Worm (Caenorhabditis elegans): ENCODE measurements around the gene F49C12.7.

Gene F49C12.7

DNA sequence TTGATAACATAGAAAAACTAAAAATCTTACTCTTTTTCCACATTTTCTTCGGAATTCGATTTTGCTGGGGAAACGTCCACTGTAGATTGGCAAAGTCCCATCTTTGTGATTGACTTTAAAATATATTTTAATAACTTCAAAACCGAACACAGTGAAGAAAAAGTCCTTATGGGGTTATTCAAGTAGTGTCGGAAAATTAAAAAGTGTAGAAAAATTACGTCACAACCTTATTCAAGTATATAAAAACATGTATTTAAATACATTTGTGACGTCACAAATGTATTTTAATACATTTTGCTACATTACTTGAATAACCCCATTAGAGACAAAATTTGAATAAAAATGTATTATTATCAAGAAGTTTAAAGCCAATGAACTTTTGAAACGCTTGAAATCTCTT is at the start of gene F49C12.7:
Gene F49C12.7, minus strand, starts transcription at position 101 of the 400 bp plus-strand sequence.
- peak; percentile 89 for TF ChIP-seq zip-8 (tag; optimal IDR thresholded peaks at IDR 0.05)

ce11 chrIV:9353728-9354127 is 41.0 kb upstream of the F49C12.7 start:
- TF ChIP-seq ceh-43 (GFP tag; optimal IDR thresholded peaks at IDR 0.05): no peak
- TF ChIP-seq nhr-76 (tag; optimal IDR thresholded peaks at IDR 0.05): no peak
- no peak for TF ChIP-seq lin-13 (tag; optimal IDR thresholded peaks at IDR 0.05)
- TF ChIP-seq lsy-2 (tag; optimal IDR thresholded peaks at IDR 0.05): no peak

- no peak for TF ChIP-seq blmp-1 (tag; optimal IDR thresholded peaks at IDR 0.05)
- no peak for TF ChIP-seq ztf-11 (tag; optimal IDR thresholded peaks at IDR 0.05)
- TF ChIP-seq zip-8 (tag; optimal IDR thresholded peaks at IDR 0.05): no peak
- no peak for TF ChIP-seq lin-13 (tag; optimal IDR thresholded peaks at IDR 0.05)
- TF ChIP-seq nhr-237 (tag; optimal IDR thresholded peaks at IDR 0.05): no peak
- no peak for TF ChIP-seq ceh-39 (tag; optimal IDR thresholded peaks at IDR 0.05)
- no peak for TF ChIP-seq elt-3 (tag; optimal IDR thresholded peaks at IDR 0.05)
- no peak for TF ChIP-seq flh-1 (GFP tag; optimal IDR thresholded peaks at IDR 0.05)
- no peak for TF ChIP-seq nhr-2 (tag; optimal IDR thresholded peaks at IDR 0.05)
- no peak for TF ChIP-seq ham-2 (GFP tag; optimal IDR thresholded peaks at IDR 0.05)
- no peak for TF ChIP-seq elt-1 (tag; optimal IDR thresholded peaks at IDR 0.05; ENCODE audit: borderline replicate concordance, insufficient read depth)
- TF ChIP-seq unc-39 (tag; optimal IDR thresholded peaks at IDR 0.05): no peak
- TF ChIP-seq tbx-8 (GFP tag; optimal IDR thresholded peaks at IDR 0.05): no peak
- no peak for TF ChIP-seq ces-1 (GFP tag; optimal IDR thresholded peaks at IDR 0.05)
- no peak for TF ChIP-seq sptf-1 (tag; optimal IDR thresholded peaks at IDR 0.05)
- no peak for TF ChIP-seq lin-32 (GFP tag; optimal IDR thresholded peaks at IDR 0.05)
- no peak for TF ChIP-seq drap-1 (GFP tag; optimal IDR thresholded peaks at IDR 0.05)
- no peak for TF ChIP-seq unc-62 (GFP tag; optimal IDR thresholded peaks at IDR 0.05)
- TF ChIP-seq mls-2 (tag; optimal IDR thresholded peaks at IDR 0.05): no peak
Measured at ce11 chrIV:9343102-9343599, 30.4 kb upstream of the F49C12.7 start, which contains the start of gene pigc-1. Gene pigc-1, minus strand, starts transcription at chrIV:9343152.

- peak; percentile 7 for TF ChIP-seq mep-1 (tag; optimal IDR thresholded peaks at IDR 0.05)
- TF ChIP-seq ces-1 (GFP tag; optimal IDR thresholded peaks at IDR 0.05): peak; percentile 5
- TF ChIP-seq elt-3 (tag; optimal IDR thresholded peaks at IDR 0.05): no peak
Measured at ce11 chrIV:9341591-9341990, 28.9 kb upstream of the F49C12.7 start, which contains the start of gene vps-26. Gene vps-26, minus strand, starts transcription at chrIV:9341790.

DNA sequence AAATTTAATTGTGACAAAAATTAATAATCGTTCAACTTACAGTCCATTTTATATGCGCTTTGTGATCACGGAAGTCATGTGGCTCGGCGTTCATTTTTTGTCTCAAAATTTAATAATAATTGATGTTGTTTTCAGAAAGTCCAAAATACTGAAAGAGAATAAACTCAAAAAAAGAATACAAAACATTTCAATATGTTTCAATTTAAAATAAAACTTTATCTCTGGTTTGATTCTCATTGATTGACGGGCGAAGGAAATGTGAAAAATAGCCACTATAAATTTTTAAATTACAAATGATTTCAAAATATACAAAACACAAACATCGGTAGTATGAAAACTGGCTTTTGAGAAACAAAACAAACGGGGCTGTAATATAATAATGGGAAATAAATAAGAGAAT is 26.5 kb upstream of the F49C12.7 start, which contains the start of gene T20D3.6:
Gene T20D3.6, minus strand, starts transcription at position 101 of the 400 bp plus-strand sequence.
- TF ChIP-seq nhr-12 (tag; optimal IDR thresholded peaks at IDR 0.05): no peak
- TF ChIP-seq unc-39 (tag; optimal IDR thresholded peaks at IDR 0.05): no peak
- no peak for TF ChIP-seq nhr-28 (tag; optimal IDR thresholded peaks at IDR 0.05)

DNA sequence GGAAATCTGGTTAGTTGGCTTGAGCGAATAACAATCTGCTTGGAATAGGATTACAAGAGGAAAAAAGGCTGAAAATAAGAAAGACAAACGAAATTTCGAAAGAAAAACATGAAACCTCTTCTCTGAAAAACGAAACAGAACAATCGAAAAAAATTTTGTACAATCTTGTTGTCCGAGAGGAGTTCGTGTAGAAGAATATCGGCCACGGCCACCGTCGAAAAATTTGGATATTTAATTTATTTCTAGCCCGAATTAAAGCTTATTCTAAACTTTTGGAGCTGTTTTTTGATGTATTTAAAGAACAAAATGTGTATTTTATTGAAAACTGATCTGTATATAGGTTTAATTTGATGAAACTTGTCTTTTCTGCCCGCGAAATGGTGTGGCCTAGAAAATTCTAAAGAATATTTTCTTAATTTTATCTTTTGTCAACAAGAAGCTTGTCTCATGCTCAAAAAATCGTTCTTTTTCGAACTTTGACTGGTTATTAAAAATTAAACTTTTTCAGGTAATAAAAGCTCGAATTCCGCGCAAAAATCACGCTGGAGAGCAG is 23.9 kb upstream of the F49C12.7 start, which contains the start of gene T20D3.5:
Gene T20D3.5, plus strand, starts transcription at position 503 of the 553 bp plus-strand sequence.
- TF ChIP-seq ceh-43 (GFP tag; optimal IDR thresholded peaks at IDR 0.05) (no peak), tbx-8 (GFP tag; optimal IDR thresholded peaks at IDR 0.05) (no peak), nhr-2 (tag; optimal IDR thresholded peaks at IDR 0.05) (no peak), pha-4 (tag; optimal IDR thresholded peaks at IDR 0.05) (no peak), ceh-83 (GFP tag; optimal IDR thresholded peaks at IDR 0.05) (no peak), drap-1 (GFP tag; optimal IDR thresholded peaks at IDR 0.05) (no peak), ces-1 (GFP tag; optimal IDR thresholded peaks at IDR 0.05) (no peak), lin-32 (GFP tag; optimal IDR thresholded peaks at IDR 0.05) (no peak)

- TF ChIP-seq mab-5 (tag; optimal IDR thresholded peaks at IDR 0.05) (no peak), unc-120 (tag; optimal IDR thresholded peaks at IDR 0.05; ENCODE audit: poor library complexity, severe bottlenecking) (no peak), blmp-1 (tag; optimal IDR thresholded peaks at IDR 0.05) (no peak), zip-8 (tag; optimal IDR thresholded peaks at IDR 0.05) (no peak), nhr-76 (tag; optimal IDR thresholded peaks at IDR 0.05) (no peak), snpc-4 (tag; optimal IDR thresholded peaks at IDR 0.05) (no peak), bed-3 (GFP tag; optimal IDR thresholded peaks at IDR 0.05) (no peak), ztf-11 (tag; optimal IDR thresholded peaks at IDR 0.05) (no peak), ceh-83 (GFP tag; optimal IDR thresholded peaks at IDR 0.05) (no peak), drap-1 (GFP tag; optimal IDR thresholded peaks at IDR 0.05) (no peak), ces-1 (GFP tag; optimal IDR thresholded peaks at IDR 0.05) (no peak), nhr-2 (tag; optimal IDR thresholded peaks at IDR 0.05) (no peak), M03D4.4 (tag; optimal IDR thresholded peaks at IDR 0.05) (no peak), nhr-28 (tag; optimal IDR thresholded peaks at IDR 0.05) (no peak), cnd-1 (tag; optimal IDR thresholded peaks at IDR 0.05) (no peak), tbx-8 (GFP tag; optimal IDR thresholded peaks at IDR 0.05) (no peak), elt-3 (tag; optimal IDR thresholded peaks at IDR 0.05) (no peak), lin-32 (GFP tag; optimal IDR thresholded peaks at IDR 0.05) (no peak), lin-13 (tag; optimal IDR thresholded peaks at IDR 0.05) (no peak), hlh-1 (tag; optimal IDR thresholded peaks at IDR 0.05) (no peak)
Measured at ce11 chrIV:9335552-9336251, 23.0 kb upstream of the F49C12.7 start, which contains the start of the genes coa-4 and T20D3.14. Gene coa-4, minus strand, starts transcription at chrIV:9335602. Gene T20D3.14, minus strand, starts transcription at chrIV:9335909.

Data from whole organism, mixed stage, embryonic.